Fruit fly (Drosophila melanogaster) whole organism, embryonic: ENCODE data around the gene CG14207.

Experiments used
- CG12104 ChIP-seq: fragments of 200-800 bp; sonication (Bioruptor generic); optimal IDR thresholded peaks from 3 replicates; lab custom pipeline; 2016; ENCODE audit warnings: missing biosample characterization, missing genetic modification characterization
- CG12155 ChIP-seq: fragments of 200-800 bp; sonication (Bioruptor generic); optimal IDR thresholded peaks from 3 replicates; lab custom pipeline; 2016; ENCODE audit warnings: missing biosample characterization, missing genetic modification characterization
- CG13123 ChIP-seq: fragments of 200-800 bp; sonication (Bioruptor generic); optimal IDR thresholded peaks from 2 replicates; lab custom pipeline; 2016; ENCODE audit warnings: missing biosample characterization, missing genetic modification characterization
- CG15011 ChIP-seq: fragments of 200-800 bp; sonication (Bioruptor generic); optimal IDR thresholded peaks from 3 replicates; lab custom pipeline; 2018; ENCODE audit warnings: missing biosample characterization, mild to moderate bottlenecking, missing genetic modification characterization
- CG15601 ChIP-seq: fragments of 200-800 bp; sonication (Bioruptor generic); optimal IDR thresholded peaks from 3 replicates; lab custom pipeline; 2019; ENCODE audit warnings: missing biosample characterization, mild to moderate bottlenecking, missing genetic modification characterization, moderate library complexity
- CG16863 ChIP-seq: fragments of 200-800 bp; sonication (Bioruptor generic); optimal IDR thresholded peaks from 3 replicates; lab custom pipeline; 2016; ENCODE audit warnings: missing biosample characterization, missing genetic modification characterization
- CG17359 ChIP-seq: fragments of 200-800 bp; sonication (Bioruptor generic); optimal IDR thresholded peaks from 3 replicates; lab custom pipeline; 2018; ENCODE audit warnings: missing biosample characterization, mild to moderate bottlenecking, missing genetic modification characterization, moderate library complexity
- CG33557 ChIP-seq: fragments of 200-800 bp; sonication (Bioruptor generic); optimal IDR thresholded peaks from 2 replicates; lab custom pipeline; 2019; ENCODE audit warnings: missing biosample characterization, mild to moderate bottlenecking, missing genetic modification characterization, moderate library complexity
- CG4282 ChIP-seq: fragments of 200-800 bp; sonication (Bioruptor generic); optimal IDR thresholded peaks from 2 replicates; lab custom pipeline; 2016; ENCODE audit warnings: missing biosample characterization, missing genetic modification characterization
- CG43689 ChIP-seq: fragments of 200-800 bp; sonication (Bioruptor generic); IDR thresholded peaks from 2 replicates; pipeline ENCODE4 v1.3.6; 2022; ENCODE audit warnings: missing biosample characterization, missing genetic modification characterization
- CG4404 ChIP-seq: fragments of 200-800 bp; sonication (Bioruptor generic); IDR thresholded peaks from 2 replicates; pipeline ENCODE4 v1.3.6; 2022; ENCODE audit warnings: missing biosample characterization, missing genetic modification characterization
- CG4707 ChIP-seq: fragments of 200-800 bp; sonication (Bioruptor generic); optimal IDR thresholded peaks from 2 replicates; lab custom pipeline; 2018; ENCODE audit warnings: missing biosample characterization, mild to moderate bottlenecking, missing genetic modification characterization, moderate library complexity
- CG5245 ChIP-seq: fragments of 200-800 bp; sonication (Bioruptor generic); optimal IDR thresholded peaks from 3 replicates; lab custom pipeline; 2016; ENCODE audit warnings: missing biosample characterization, missing genetic modification characterization
- CG7839 ChIP-seq: fragments of 200-800 bp; sonication (Bioruptor generic); optimal IDR thresholded peaks from 3 replicates; lab custom pipeline; 2018; ENCODE audit warnings: missing biosample characterization, mild to moderate bottlenecking, missing genetic modification characterization, moderate library complexity
- Chrac-16 ChIP-seq: fragments of 200-800 bp; sonication (Bioruptor generic); optimal IDR thresholded peaks from 3 replicates; lab custom pipeline; 2016; ENCODE audit warnings: missing biosample characterization, missing genetic modification characterization
- D ChIP-seq, 2 experiments: fragments of 200-800 bp in 1 of 2; fragments of >200 bp in 1 of 2; sonication (Bioruptor generic) in 1 of 2; optimal IDR thresholded peaks; 2 replicates in 1 of 2; 3 replicates in 1 of 2; lab custom pipeline; 2017; ENCODE audit warnings: mild to moderate bottlenecking in 1 of 2, missing biosample characterization in 1 of 2, missing genetic modification characterization in 1 of 2, missing genetic modification reagents in 1 of 2
- Doc3 ChIP-seq: fragments of 200-800 bp; sonication (Bioruptor generic); IDR thresholded peaks from 3 replicates; pipeline ENCODE4 v1.3.6; 2022; ENCODE audit warnings: missing biosample characterization, missing genetic modification characterization; ENCODE audit not compliant: partially characterized antibody
- Dref ChIP-seq: fragments of 200-800 bp; sonication (Bioruptor generic); IDR thresholded peaks from 2 replicates; pipeline ENCODE4 v1.3.6; 2022; ENCODE audit warnings: missing biosample characterization, missing genetic modification characterization
- Fer1 ChIP-seq: fragments of 200-800 bp; sonication (Bioruptor generic); optimal IDR thresholded peaks from 2 replicates; lab custom pipeline; 2017; ENCODE audit warnings: missing biosample characterization, mild to moderate bottlenecking, missing genetic modification characterization
- Gsc ChIP-seq: fragments of 200-800 bp; sonication (Bioruptor generic); IDR thresholded peaks from 2 replicates; pipeline ENCODE4 v1.3.6; 2022; ENCODE audit warnings: missing biosample characterization, missing genetic modification characterization
- HHEX ChIP-seq: fragments of 200-800 bp; sonication (Bioruptor generic); optimal IDR thresholded peaks from 3 replicates; lab custom pipeline; 2017; ENCODE audit warnings: missing biosample characterization, mild to moderate bottlenecking, missing genetic modification characterization, missing genetic modification reagents
- MESR4 ChIP-seq: fragments of 200-800 bp; sonication (Bioruptor generic); optimal IDR thresholded peaks from 2 replicates; lab custom pipeline; 2018; ENCODE audit warnings: missing biosample characterization, mild to moderate bottlenecking, missing genetic modification characterization, moderate library complexity
- Mrtf ChIP-seq: fragments of 200-800 bp; sonication (Bioruptor generic); IDR thresholded peaks from 3 replicates; pipeline ENCODE4 v1.3.6; 2022; ENCODE audit warnings: missing biosample characterization, missing genetic modification characterization
- PHDP ChIP-seq: fragments of 200-800 bp; sonication (Bioruptor generic); optimal IDR thresholded peaks from 3 replicates; lab custom pipeline; 2018; ENCODE audit warnings: missing biosample characterization, mild to moderate bottlenecking, missing genetic modification characterization, moderate library complexity
- Poxn ChIP-seq: fragments of 200-800 bp; sonication (Bioruptor generic); IDR thresholded peaks from 2 replicates; pipeline ENCODE4 v1.3.6; 2022; ENCODE audit warnings: missing biosample characterization, missing genetic modification characterization
- Sox100B ChIP-seq: fragments of 200-800 bp; sonication (Bioruptor generic); optimal IDR thresholded peaks from 3 replicates; lab custom pipeline; 2018; ENCODE audit warnings: missing biosample characterization, mild to moderate bottlenecking, missing genetic modification characterization
- Trl ChIP-seq, 3 experiments: fragments of >200 bp in 2 of 3; fragments of 200-800 bp in 1 of 3; sonication (Bioruptor generic) in 1 of 3; optimal IDR thresholded peaks; 2 replicates in 1 of 3; 3 replicates in 2 of 3; lab custom pipeline; 2016 to 2017; ENCODE audit warnings: missing biosample characterization in 1 of 3, missing genetic modification characterization in 1 of 3
- al ChIP-seq: fragments of 200-800 bp; sonication (Bioruptor generic); IDR thresholded peaks from 2 replicates; pipeline ENCODE4 v1.3.6; 2022; ENCODE audit warnings: missing biosample characterization, missing genetic modification characterization
- chn ChIP-seq: fragments of 200-800 bp; sonication (Bioruptor generic); optimal IDR thresholded peaks from 2 replicates; lab custom pipeline; 2016; ENCODE audit warnings: missing biosample characterization, missing genetic modification characterization
- crol ChIP-seq: fragments of 200-800 bp; sonication (Bioruptor generic); IDR thresholded peaks from 2 replicates; pipeline ENCODE4 v1.3.6; 2022; ENCODE audit warnings: missing biosample characterization, missing genetic modification characterization
- danr ChIP-seq: fragments of 200-800 bp; sonication (Bioruptor generic); IDR thresholded peaks from 2 replicates; pipeline ENCODE4 v1.3.6; 2022; ENCODE audit warnings: missing biosample characterization, missing genetic modification characterization
- emc ChIP-seq: fragments of 200-800 bp; sonication (Bioruptor generic); optimal IDR thresholded peaks from 2 replicates; lab custom pipeline; 2016; ENCODE audit warnings: missing biosample characterization, missing genetic modification characterization
- eve ChIP-seq, 2 experiments: fragments of >200 bp; optimal IDR thresholded peaks; 2 replicates each; lab custom pipeline; 2017; ENCODE audit warnings: missing biosample characterization in 2 of 2, missing genetic modification characterization in 2 of 2
- eyg ChIP-seq: fragments of 200-800 bp; sonication (Bioruptor generic); optimal IDR thresholded peaks from 3 replicates; lab custom pipeline; 2016; ENCODE audit warnings: missing biosample characterization, missing genetic modification characterization
- fd96Cb ChIP-seq: fragments of 200-800 bp; sonication (Bioruptor generic); optimal IDR thresholded peaks from 2 replicates; lab custom pipeline; 2018; ENCODE audit warnings: missing biosample characterization, mild to moderate bottlenecking, missing genetic modification characterization, moderate library complexity
- gsb ChIP-seq: fragments of 200-800 bp; sonication (Bioruptor generic); IDR thresholded peaks from 2 replicates; pipeline ENCODE4 v1.3.6; 2022; ENCODE audit warnings: missing biosample characterization, missing genetic modification characterization
- ham ChIP-seq: fragments of 200-800 bp; sonication (Bioruptor generic); IDR thresholded peaks from 2 replicates; pipeline ENCODE4 v1.3.6; 2022; ENCODE audit warnings: missing biosample characterization, missing genetic modification characterization
- ind ChIP-seq: fragments of 200-800 bp; sonication (Bioruptor generic); optimal IDR thresholded peaks from 3 replicates; lab custom pipeline; 2016; ENCODE audit warnings: missing biosample characterization, missing genetic modification characterization
- jing ChIP-seq: fragments of 200-800 bp; sonication (Bioruptor generic); optimal IDR thresholded peaks from 2 replicates; lab custom pipeline; 2018; ENCODE audit warnings: missing biosample characterization, mild to moderate bottlenecking, missing genetic modification characterization
- jumu ChIP-seq: fragments of 200-800 bp; sonication (Bioruptor generic); optimal IDR thresholded peaks from 3 replicates; lab custom pipeline; 2016; ENCODE audit warnings: missing biosample characterization, missing genetic modification characterization
- knrl ChIP-seq: fragments of 200-800 bp; sonication (Bioruptor generic); IDR thresholded peaks from 3 replicates; pipeline ENCODE4 v1.3.6; 2022; ENCODE audit warnings: missing biosample characterization, missing genetic modification characterization; ENCODE audit not compliant: partially characterized antibody
- lilli ChIP-seq: fragments of 200-800 bp; sonication (Bioruptor generic); optimal IDR thresholded peaks from 3 replicates; lab custom pipeline; 2016; ENCODE audit warnings: missing biosample characterization, missing genetic modification characterization
- lola ChIP-seq, 3 experiments: fragments of >200 bp in 2 of 3; fragments of 200-800 bp in 1 of 3; sonication (Bioruptor generic) in 1 of 3; optimal IDR thresholded peaks; 2 replicates each; lab custom pipeline; 2017 to 2019; ENCODE audit warnings: missing biosample characterization in 3 of 3, missing genetic modification characterization in 3 of 3, mild to moderate bottlenecking in 1 of 3, moderate library complexity in 1 of 3
- lov ChIP-seq, 2 experiments: fragments of 200-800 bp in 1 of 2; fragments of >200 bp in 1 of 2; sonication (Bioruptor generic) in 1 of 2; IDR thresholded peaks in 1 of 2; optimal IDR thresholded peaks in 1 of 2; 2 replicates in 1 of 2; 3 replicates in 1 of 2; pipeline versions ENCODE4 v1.3.6 to Lab custom; 2017 to 2022; ENCODE audit warnings: missing biosample characterization in 1 of 2, missing genetic modification characterization in 1 of 2
- pan ChIP-seq, 4 experiments: fragments of >200 bp in 3 of 4; fragments of 200-800 bp in 1 of 4; sonication (Bioruptor generic) in 1 of 4; optimal IDR thresholded peaks in 3 of 4; IDR thresholded peaks in 1 of 4; 2 replicates each; pipeline versions ENCODE4 v1.3.6 to Lab custom; 2017 to 2022; ENCODE audit warnings: missing biosample characterization in 2 of 4, missing genetic modification characterization in 2 of 4, mixed read lengths in 1 of 4
- pfk ChIP-seq: fragments of 200-800 bp; sonication (Bioruptor generic); optimal IDR thresholded peaks from 2 replicates; lab custom pipeline; 2018; ENCODE audit warnings: missing biosample characterization, mild to moderate bottlenecking, missing genetic modification characterization, moderate library complexity
- repo ChIP-seq: fragments of 200-800 bp; sonication (Bioruptor generic); optimal IDR thresholded peaks from 2 replicates; lab custom pipeline; 2016; ENCODE audit warnings: missing biosample characterization, missing genetic modification characterization
- tio ChIP-seq: fragments of 200-800 bp; sonication (Bioruptor generic); optimal IDR thresholded peaks from 2 replicates; lab custom pipeline; 2017; ENCODE audit warnings: missing biosample characterization, missing genetic modification characterization, inconsistent platforms
- tx ChIP-seq: fragments of 200-800 bp; sonication (Bioruptor generic); optimal IDR thresholded peaks from 2 replicates; lab custom pipeline; 2016; ENCODE audit warnings: missing biosample characterization, missing genetic modification characterization

The CG14207 gene

dm6 chrX:19604997-19605396 is at the start of gene CG14207 (continued):
- TF ChIP-seq repo (GFP tag; lab: Kevin White, UChicago) (no peak), Mrtf (GFP tag; lab: Robert Waterston, UW) (no peak), pfk (GFP tag; lab: Kevin White, UChicago) (no peak), emc (GFP tag; lab: Kevin White, UChicago) (no peak), Chrac-16 (GFP tag; lab: Kevin White, UChicago) (no peak), crol (GFP tag; lab: Robert Waterston, UW) (no peak), lilli (GFP tag; lab: Kevin White, UChicago) (no peak), HHEX (peak; percentile 44), CG15601 (peak; percentile 10), lov (optimal IDR thresholded peaks at IDR 0.05; lab: Kevin White, UChicago) (no peak), lov (GFP tag; IDR thresholded peaks at IDR 0.05; lab: Robert Waterston, UW) (no peak), Poxn (GFP tag; lab: Robert Waterston, UW) (no peak), CG43689 (GFP tag; lab: Robert Waterston, UW) (no peak), lola (GFP tag; optimal IDR thresholded peaks at IDR 0.05; lab: Kevin White, UChicago) (no peak), pan (optimal IDR thresholded peaks at IDR 0.05; lab: Kevin White, UChicago) (no peak), pan (GFP tag; optimal IDR thresholded peaks at IDR 0.05 in 1 of 2, IDR thresholded peaks at IDR 0.05 in 1 of 2) (peak in 1 of 2 experiments; percentile 30), CG17359 (tag; lab: Kevin White, UChicago) (peak; percentile 3), CG16863 (GFP tag; lab: Kevin White, UChicago) (no peak), CG7839 (tag; lab: Kevin White, UChicago) (peak; percentile 7), Dref (GFP tag; lab: Robert Waterston, UW) (peak; percentile 87), PHDP (tag; lab: Kevin White, UChicago) (peak; percentile 1), CG4282 (GFP tag; lab: Kevin White, UChicago) (no peak), Gsc (GFP tag; lab: Robert Waterston, UW) (no peak), gsb (GFP tag; lab: Robert Waterston, UW) (0 out of 2 replicates have a peak, but pooled peaks have one; percentile 8), Sox100B (GFP tag; lab: Kevin White, UChicago) (no peak), CG4707 (GFP tag; lab: Kevin White, UChicago) (no peak), CG15011 (no peak), CG12155 (GFP tag; lab: Kevin White, UChicago) (no peak), CG13123 (no peak), jumu (no peak), jing (GFP tag; lab: Kevin White, UChicago) (no peak), eyg (GFP tag; lab: Kevin White, UChicago) (peak; percentile 8), Fer1 (GFP tag; lab: Kevin White, UChicago) (peak; percentile 28), tx (no peak), ham (GFP tag; lab: Robert Waterston, UW) (no peak), fd96Cb (tag; lab: Kevin White, UChicago) (no peak), eve (GFP tag; optimal IDR thresholded peaks at IDR 0.05; lab: Kevin White, UChicago) (no peak), CG12104 (GFP tag; lab: Kevin White, UChicago) (no peak), tio (GFP tag; lab: Kevin White, UChicago) (no peak), CG33557 (GFP tag; lab: Kevin White, UChicago) (no peak), ind (GFP tag; lab: Kevin White, UChicago) (no peak), Doc3 (GFP tag; lab: Robert Waterston, UW) (peak; percentile 61; the same call in 2 of the 3 replicates), CG5245 (GFP tag; lab: Kevin White, UChicago) (no peak), D (optimal IDR thresholded peaks at IDR 0.05; lab: Kevin White, UChicago) (no peak), D (GFP tag; optimal IDR thresholded peaks at IDR 0.05; lab: Kevin White, UChicago) (no peak), Trl (optimal IDR thresholded peaks at IDR 0.05; lab: Kevin White, UChicago) (no peak), Trl (GFP tag; optimal IDR thresholded peaks at IDR 0.05; lab: Kevin White, UChicago) (peak; percentile 7), al (GFP tag; lab: Robert Waterston, UW) (no peak), danr (GFP tag; lab: Robert Waterston, UW) (no peak), MESR4 (GFP tag; lab: Kevin White, UChicago) (peak; percentile 22), knrl (peak; percentile 47; the same call in 1 of the 3 replicates), CG4404 (GFP tag; lab: Robert Waterston, UW) (no peak), chn (no peak)
